Worm (Caenorhabditis elegans) whole organism, young adult: ENCODE measurements around the gene C25E10.4.

Experiments
- B0261.1 ChIP-seq: sonication (generic microtip); optimal IDR thresholded peaks from 2 replicates; lab custom pipeline; 2016; ENCODE audit warnings: mild to moderate bottlenecking, missing genetic modification characterization, moderate library complexity, missing compliant biosample characterization
- F10E7.11 ChIP-seq: sonication (generic microtip); optimal IDR thresholded peaks from 2 replicates; lab custom pipeline; 2017; ENCODE audit warnings: mild to moderate bottlenecking, missing genetic modification characterization, moderate library complexity, missing compliant biosample characterization
- F57A8.1 ChIP-seq: fragments of 200-800 bp; sonication (Bioruptor generic); optimal IDR thresholded peaks from 2 replicates; lab custom pipeline; 2018; ENCODE audit warnings: mild to moderate bottlenecking, missing genetic modification characterization, moderate library complexity, missing compliant biosample characterization
- akir-1 ChIP-seq: fragments of 200-800 bp; sonication (Bioruptor generic); optimal IDR thresholded peaks from 2 replicates; lab custom pipeline; 2018; ENCODE audit warnings: mild to moderate bottlenecking, missing genetic modification characterization, moderate library complexity, missing compliant biosample characterization
- atf-7 ChIP-seq: sonication (generic microtip); optimal IDR thresholded peaks from 2 replicates; lab custom pipeline; 2017; ENCODE audit warnings: mild to moderate bottlenecking, missing genetic modification characterization, missing compliant biosample characterization
- attf-6 ChIP-seq: fragments of 200-800 bp; sonication (Bioruptor generic); IDR thresholded peaks from 2 replicates; pipeline ENCODE4 v1.3.6; 2022; ENCODE audit warnings: missing genetic modification reagents, missing genetic modification characterization, missing compliant biosample characterization
- lsy-27 ChIP-seq: sonication (generic microtip); optimal IDR thresholded peaks from 2 replicates; lab custom pipeline; 2017; ENCODE audit warnings: missing genetic modification characterization, mild to moderate bottlenecking, missing compliant biosample characterization, antibody characterized with exemption, missing genotype, borderline replicate concordance; ENCODE audit not compliant: insufficient read depth
- rcor-1 ChIP-seq: fragments of 200-800 bp; sonication (Bioruptor generic); IDR thresholded peaks from 2 replicates; pipeline ENCODE4 v1.3.6; 2022; ENCODE audit warnings: missing genetic modification reagents, missing genetic modification characterization, missing compliant biosample characterization
- unc-130 ChIP-seq: sonication (generic microtip); optimal IDR thresholded peaks from 2 replicates; lab custom pipeline; 2016; ENCODE audit warnings: missing genetic modification reagents, missing genetic modification characterization, missing compliant biosample characterization
- ztf-18 ChIP-seq: sonication (generic microtip); optimal IDR thresholded peaks from 2 replicates; lab custom pipeline; 2016; ENCODE audit warnings: missing genotype, mild to moderate bottlenecking, missing genetic modification characterization, missing compliant biosample characterization

- TF ChIP-seq ztf-18 (tag; lab: Kevin White, UChicago) (no peak), B0261.1 (tag; lab: Kevin White, UChicago) (no peak), F10E7.11 (no peak), lsy-27 (tag; lab: Kevin White, UChicago) (no peak), unc-130 (GFP tag; lab: Kevin White, UChicago) (no peak), rcor-1 (GFP tag; lab: Robert Waterston, UW) (no peak), atf-7 (tag; lab: Kevin White, UChicago) (no peak), akir-1 (GFP tag; lab: Kevin White, UChicago) (no peak), attf-6 (GFP tag; lab: Robert Waterston, UW) (no peak), F57A8.1 (no peak)
These were observed 22.9 kb downstream of the C25E10.4 start, which contains the start of gene C25E10.10 for ce11 chrV:9056253-9056652.
